Worm (Caenorhabditis elegans): ENCODE data around the gene ZC53.2.
A peak's percentile ranks its signal among the peaks of the same experiment; 100 is the strongest.

ZC53.2 gene

DNA sequence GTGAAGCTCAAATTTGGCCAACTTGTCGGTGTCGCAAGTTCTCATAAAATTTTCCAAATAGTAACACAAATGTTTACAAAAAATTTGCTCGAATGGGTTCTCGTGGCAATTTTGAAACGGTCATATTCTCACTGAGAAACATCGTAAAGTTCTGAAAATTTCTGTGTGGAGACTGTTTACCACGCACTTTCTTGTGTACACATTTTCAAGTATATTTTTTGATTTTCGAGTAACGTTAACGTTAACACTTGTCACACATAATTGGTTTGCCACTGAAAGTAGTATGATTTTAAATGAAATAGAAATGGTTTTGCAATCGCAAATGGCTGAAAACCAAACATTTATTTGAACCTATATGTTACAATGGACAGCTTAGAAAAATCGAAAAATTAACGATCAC, 33.2 kb downstream of the ZC53.2 start:
- TF ChIP-seq efl-1 (optimal IDR thresholded peaks at IDR 0.05) (no peak), efl-1 (GFP tag; optimal IDR thresholded peaks at IDR 0.05 in 1 of 2) (no peak), lin-39 (tag; optimal IDR thresholded peaks at IDR 0.05) (no peak), lin-13 (GFP tag; optimal IDR thresholded peaks at IDR 0.05) (no peak), ceh-88 (GFP tag; IDR thresholded peaks at IDR 0.05) (no peak), snpc-4 (tag; optimal IDR thresholded peaks at IDR 0.05) (no peak), swsn-7 (tag; optimal IDR thresholded peaks at IDR 0.05) (no peak), snu-23 (GFP tag; optimal IDR thresholded peaks at IDR 0.05) (no peak), ceh-63 (GFP tag; optimal IDR thresholded peaks at IDR 0.05) (no peak), lsy-2 (tag; optimal IDR thresholded peaks at IDR 0.05) (no peak), skn-1 (tag; optimal IDR thresholded peaks at IDR 0.05) (no peak), fkh-8 (tag; optimal IDR thresholded peaks at IDR 0.05) (no peak), tlp-1 (tag; optimal IDR thresholded peaks at IDR 0.05) (no peak), elt-2 (tag; optimal IDR thresholded peaks at IDR 0.05) (no peak), pqm-1 (tag; optimal IDR thresholded peaks at IDR 0.05) (no peak), F16B12.6 (tag; optimal IDR thresholded peaks at IDR 0.05) (no peak), C34B4.2 (tag; optimal IDR thresholded peaks at IDR 0.05) (no peak), unc-62 (GFP tag; optimal IDR thresholded peaks at IDR 0.05) (no peak), ama-1 (optimal IDR thresholded peaks at IDR 0.05) (no peak), jun-1 (tag; optimal IDR thresholded peaks at IDR 0.05) (no peak)

- TF ChIP-seq lin-39 (tag; optimal IDR thresholded peaks at IDR 0.05), result no peak
- no peak for TF ChIP-seq efl-3 (GFP tag; optimal IDR thresholded peaks at IDR 0.05)
- peak; percentile 54 for TF ChIP-seq fkh-4 (tag; optimal IDR thresholded peaks at IDR 0.05; ENCODE audit: borderline replicate concordance)
- TF ChIP-seq lsy-2 (tag; optimal IDR thresholded peaks at IDR 0.05), result peak; percentile 39 to 47
- TF ChIP-seq nhr-12 (tag; optimal IDR thresholded peaks at IDR 0.05), result no peak
- TF ChIP-seq snu-23 (GFP tag; optimal IDR thresholded peaks at IDR 0.05), result peak; percentile 83
- TF ChIP-seq nhr-28 (tag; optimal IDR thresholded peaks at IDR 0.05), result no peak
- peak; percentile 47 for TF ChIP-seq zip-4 (GFP tag; optimal IDR thresholded peaks at IDR 0.05)
- TF ChIP-seq unc-130 (tag; optimal IDR thresholded peaks at IDR 0.05), result peak; percentile 30
- no peak for TF ChIP-seq sptf-1 (tag; optimal IDR thresholded peaks at IDR 0.05)
- TF ChIP-seq nhr-47 (tag; optimal IDR thresholded peaks at IDR 0.05), result peak; percentile 91
- TF ChIP-seq swsn-7 (tag; optimal IDR thresholded peaks at IDR 0.05), result peak; percentile 68
- TF ChIP-seq nhr-20 (tag; optimal IDR thresholded peaks at IDR 0.05), result peak; percentile 49
- TF ChIP-seq hlh-17 (GFP tag; optimal IDR thresholded peaks at IDR 0.05; ENCODE audit: borderline replicate concordance), result no peak
- no peak for TF ChIP-seq ceh-90 (tag; optimal IDR thresholded peaks at IDR 0.05)
- TF ChIP-seq pqm-1 (tag; optimal IDR thresholded peaks at IDR 0.05), result no peak
- TF ChIP-seq sox-4 (tag; optimal IDR thresholded peaks at IDR 0.05), result peak; percentile 88
- peak; percentile 42 for TF ChIP-seq irx-1 (tag; optimal IDR thresholded peaks at IDR 0.05)
- no peak for TF ChIP-seq blmp-1 (tag; optimal IDR thresholded peaks at IDR 0.05)
- TF ChIP-seq tlp-1 (tag; optimal IDR thresholded peaks at IDR 0.05), result no peak
- peak; percentile 47 for TF ChIP-seq xbp-1 (tag; optimal IDR thresholded peaks at IDR 0.05)
- no peak for TF ChIP-seq unc-30 (tag; optimal IDR thresholded peaks at IDR 0.05)
- peak; percentile 29 for TF ChIP-seq unc-86 (tag; optimal IDR thresholded peaks at IDR 0.05)
- peak; percentile 81 for TF ChIP-seq skn-1 (tag; optimal IDR thresholded peaks at IDR 0.05)
- TF ChIP-seq efl-1 (optimal IDR thresholded peaks at IDR 0.05), result peak; percentile 46 to 50
- no peak for TF ChIP-seq efl-1 (GFP tag; optimal IDR thresholded peaks at IDR 0.05 in 1 of 2)
- TF ChIP-seq fkh-10 (GFP tag; optimal IDR thresholded peaks at IDR 0.05), result peak; percentile 83
- peak; percentile 12 for TF ChIP-seq snpc-4 (tag; optimal IDR thresholded peaks at IDR 0.05)
- peak; percentile 58 for TF ChIP-seq tbx-2 (tag; optimal IDR thresholded peaks at IDR 0.05)
- no peak for TF ChIP-seq unc-98 (GFP tag; IDR thresholded peaks at IDR 0.05)
- TF ChIP-seq vab-15 (tag; optimal IDR thresholded peaks at IDR 0.05), result no peak
- no peak for TF ChIP-seq aly-2 (tag; optimal IDR thresholded peaks at IDR 0.05)
- TF ChIP-seq hlh-4 (tag; optimal IDR thresholded peaks at IDR 0.05), result no peak
- TF ChIP-seq dpl-1 (GFP tag; optimal IDR thresholded peaks at IDR 0.05), result no peak
- no peak for TF ChIP-seq elt-3 (tag; optimal IDR thresholded peaks at IDR 0.05)
- peak; percentile 55 for TF ChIP-seq elt-2 (tag; optimal IDR thresholded peaks at IDR 0.05)
- TF ChIP-seq ceh-63 (GFP tag; optimal IDR thresholded peaks at IDR 0.05), result no peak
- TF ChIP-seq ceh-82 (tag; optimal IDR thresholded peaks at IDR 0.05), result peak; percentile 7 to 50 (median 40)
- no peak for TF ChIP-seq C34B4.2 (tag; optimal IDR thresholded peaks at IDR 0.05)
- TF ChIP-seq egl-27 (tag; optimal IDR thresholded peaks at IDR 0.05), result no peak
- no peak for TF ChIP-seq nhr-84 (tag; optimal IDR thresholded peaks at IDR 0.05)
- no peak for TF ChIP-seq zag-1 (tag; optimal IDR thresholded peaks at IDR 0.05)
- no peak for TF ChIP-seq aha-1 (tag; optimal IDR thresholded peaks at IDR 0.05)
- no peak for TF ChIP-seq mab-9 (GFP tag; IDR thresholded peaks at IDR 0.05)
Measured at ce11 chrX:1888445-1889035, 35.5 kb downstream of the ZC53.2 start.
